Worm (Caenorhabditis elegans): ENCODE data around the gene K08B5.2.
A peak's percentile ranks its signal among the peaks of the same experiment; 100 is the strongest.

K08B5.2 gene

ce11 chrX:16590230-16590629 is 36.5 kb upstream of the K08B5.2 start:
- TF ChIP-seq ZK185.1 (tag; optimal IDR thresholded peaks at IDR 0.05; ENCODE audit: poor library complexity, severe bottlenecking), result peak; percentile 38
- TF ChIP-seq mel-28 (tag; optimal IDR thresholded peaks at IDR 0.05; ENCODE audit: borderline replicate concordance), result no peak
- no peak for TF ChIP-seq F39B2.1 (GFP tag; IDR thresholded peaks at IDR 0.05)
- TF ChIP-seq ceh-91 (GFP tag; IDR thresholded peaks at IDR 0.05), result no peak
- TF ChIP-seq C06A6.2 (GFP tag; conservative IDR thresholded peaks at IDR 0.05), result no peak
- no peak for TF ChIP-seq nhr-120 (GFP tag; IDR thresholded peaks at IDR 0.05)
- TF ChIP-seq B0336.3 (GFP tag; IDR thresholded peaks at IDR 0.05), result no peak
- TF ChIP-seq ztf-25 (GFP tag; IDR thresholded peaks at IDR 0.05), result peak; percentile 60; the same call in 1 of the 2 replicates
- no peak for TF ChIP-seq aptf-2 (GFP tag; conservative IDR thresholded peaks at IDR 0.05)
- TF ChIP-seq tlf-1 (GFP tag; optimal IDR thresholded peaks at IDR 0.05), result no peak
- TF ChIP-seq F49E8.2 (tag; optimal IDR thresholded peaks at IDR 0.05; ENCODE audit: insufficient read depth), result no peak
- no peak for TF ChIP-seq gei-17 (GFP tag; optimal IDR thresholded peaks at IDR 0.05)
- TF ChIP-seq zfh-2 (GFP tag; conservative IDR thresholded peaks at IDR 0.05), result no peak
- TF ChIP-seq nfya-2 (GFP tag; IDR thresholded peaks at IDR 0.05), result no peak
- TF ChIP-seq nhr-179 (tag; optimal IDR thresholded peaks at IDR 0.05), result no peak
- no peak for TF ChIP-seq akir-1 (GFP tag; optimal IDR thresholded peaks at IDR 0.05)
- TF ChIP-seq ceh-40 (GFP tag; IDR thresholded peaks at IDR 0.05), result no peak
- TF ChIP-seq ccch-3 (GFP tag; optimal IDR thresholded peaks at IDR 0.05), result no peak
- peak; percentile 33 for TF ChIP-seq nhr-90 (tag; optimal IDR thresholded peaks at IDR 0.05)
- peak; percentile 47 for TF ChIP-seq snpc-1.3 (tag; optimal IDR thresholded peaks at IDR 0.05; ENCODE audit: insufficient read depth)
- TF ChIP-seq lir-1 (GFP tag; conservative IDR thresholded peaks at IDR 0.05), result no peak
- TF ChIP-seq atf-7 (tag; optimal IDR thresholded peaks at IDR 0.05), result no peak
- no peak for TF ChIP-seq sdz-38 (tag; optimal IDR thresholded peaks at IDR 0.05)
- TF ChIP-seq somi-1 (GFP tag; optimal IDR thresholded peaks at IDR 0.05), result no peak
- TF ChIP-seq zim-3 (tag; optimal IDR thresholded peaks at IDR 0.05), result no peak
- TF ChIP-seq fkh-3 (tag; optimal IDR thresholded peaks at IDR 0.05), result no peak
- TF ChIP-seq hlh-12 (tag; optimal IDR thresholded peaks at IDR 0.05), result no peak
- no peak for TF ChIP-seq unc-130 (GFP tag; optimal IDR thresholded peaks at IDR 0.05)
- TF ChIP-seq rpc-1 (optimal IDR thresholded peaks at IDR 0.05), result peak; percentile 70
- peak; percentile 80 for TF ChIP-seq rpc-1 (tag; optimal IDR thresholded peaks at IDR 0.05)
- no peak for TF ChIP-seq bed-2 (GFP tag; IDR thresholded peaks at IDR 0.05)
- no peak for TF ChIP-seq madf-6 (GFP tag; IDR thresholded peaks at IDR 0.05)
- peak; percentile 14 for TF ChIP-seq mxl-1 (tag; optimal IDR thresholded peaks at IDR 0.05)
- TF ChIP-seq lin-26 (GFP tag; IDR thresholded peaks at IDR 0.05), result peak; percentile 83
- TF ChIP-seq nfya-1 (tag; optimal IDR thresholded peaks at IDR 0.05; ENCODE audit: borderline replicate concordance, insufficient read depth), result no peak
- no peak for TF ChIP-seq repo-1 (tag; optimal IDR thresholded peaks at IDR 0.05)
- no peak for TF ChIP-seq ztf-26 (tag; optimal IDR thresholded peaks at IDR 0.05)
- no peak for TF ChIP-seq ama-1 (optimal IDR thresholded peaks at IDR 0.05)
- peak in 1 of 2 experiments; percentile 27 for TF ChIP-seq ama-1 (GFP tag; optimal IDR thresholded peaks at IDR 0.05)
- TF ChIP-seq egrh-3 (GFP tag; IDR thresholded peaks at IDR 0.05), result no peak
- no peak for TF ChIP-seq Y95B8A.8 (GFP tag; IDR thresholded peaks at IDR 0.05)
- peak; percentile 62 for TF ChIP-seq lsy-27 (tag; optimal IDR thresholded peaks at IDR 0.05; ENCODE audit: borderline replicate concordance, insufficient read depth)
- TF ChIP-seq Y79H2A.3 (GFP tag; conservative IDR thresholded peaks at IDR 0.05), result no peak
- no peak for TF ChIP-seq ztf-22 (GFP tag; optimal IDR thresholded peaks at IDR 0.05)
- TF ChIP-seq F10E7.11 (tag; optimal IDR thresholded peaks at IDR 0.05), result no peak
- TF ChIP-seq B0019.2 (GFP tag; conservative IDR thresholded peaks at IDR 0.05), result no peak
- no peak for TF ChIP-seq F37B4.10 (GFP tag; IDR thresholded peaks at IDR 0.05)
- TF ChIP-seq ets-4 (GFP tag; optimal IDR thresholded peaks at IDR 0.05), result no peak
- TF ChIP-seq B0035.1 (tag; optimal IDR thresholded peaks at IDR 0.05), result no peak
- no peak for TF ChIP-seq ztf-18 (tag; optimal IDR thresholded peaks at IDR 0.05)

All from whole organism, young adult.